Worm (Caenorhabditis elegans) whole organism, mixed stage, embryonic: Measurements from ENCODE around the gene spp-12.

Experiments used
- bed-3 ChIP-seq: fragments of 200-800 bp; sonication (Bioruptor generic); optimal IDR thresholded peaks from 3 replicates; lab custom pipeline; 2018; ENCODE audit warnings: mild to moderate bottlenecking, missing genetic modification characterization, moderate library complexity, missing compliant biosample characterization
- drap-1 ChIP-seq: fragments of 200-800 bp; sonication (Bioruptor generic); optimal IDR thresholded peaks from 3 replicates; lab custom pipeline; 2018; ENCODE audit warnings: mild to moderate bottlenecking, missing genetic modification characterization, missing compliant biosample characterization
- elt-1 ChIP-seq: sonication (generic microtip); optimal IDR thresholded peaks from 2 replicates; lab custom pipeline; 2017; ENCODE audit warnings: missing genetic modification characterization, mild to moderate bottlenecking, missing compliant biosample characterization, antibody characterized with exemption, moderate library complexity, borderline replicate concordance; ENCODE audit not compliant: insufficient read depth
- nhr-237 ChIP-seq: fragments of 150-350 bp; optimal IDR thresholded peaks from 2 replicates; lab custom pipeline; 2014; ENCODE audit warnings: missing biosample characterization, missing genetic modification characterization
- nhr-76 ChIP-seq: sonication (generic microtip); optimal IDR thresholded peaks from 2 replicates; lab custom pipeline; 2017; ENCODE audit warnings: missing biosample characterization, missing genetic modification characterization

- TF ChIP-seq nhr-76 (tag; lab: Kevin White, UChicago) = no peak
- TF ChIP-seq elt-1 = no peak
- TF ChIP-seq drap-1 (GFP tag; lab: Kevin White, UChicago) = no peak
- TF ChIP-seq bed-3 (GFP tag; lab: Kevin White, UChicago) = no peak
- TF ChIP-seq nhr-237 (tag; lab: Kevin White, UChicago) = no peak
Observed at ce11 chrV:13890473-13890872, 857 bp downstream of the spp-12 start, which contains the start of gene lbp-8.
